Worm (Caenorhabditis elegans): Measurements from ENCODE around the gene gcy-6.

DNA sequence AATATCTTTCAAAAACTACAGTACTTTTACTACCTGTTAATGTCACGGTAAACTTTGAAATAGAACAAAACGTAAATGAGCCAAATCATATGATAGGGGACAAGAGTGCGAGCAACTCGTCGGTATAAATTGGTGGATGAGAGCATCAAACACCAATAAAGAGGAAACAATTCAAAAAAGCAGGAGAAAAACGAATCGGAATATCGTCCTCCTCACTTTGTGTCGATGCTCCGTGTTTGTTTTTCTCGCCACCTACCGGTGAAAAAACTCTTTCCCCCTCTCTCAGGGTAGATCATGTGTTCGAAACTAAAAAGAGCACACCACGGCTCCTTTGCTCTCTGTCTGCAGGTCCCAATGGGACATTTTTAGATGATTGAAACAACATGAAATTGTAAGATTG, 14.2 kb upstream of the gcy-6 start:
- TF ChIP-seq mep-1 (tag; optimal IDR thresholded peaks at IDR 0.05) (no peak), fos-1 (tag; optimal IDR thresholded peaks at IDR 0.05) (no peak), zag-1 (tag; optimal IDR thresholded peaks at IDR 0.05) (no peak), nhr-76 (tag; optimal IDR thresholded peaks at IDR 0.05) (no peak), nhr-11 (tag; optimal IDR thresholded peaks at IDR 0.05) (no peak), skn-1 (tag; optimal IDR thresholded peaks at IDR 0.05) (no peak), lin-35 (GFP tag; optimal IDR thresholded peaks at IDR 0.05) (no peak), dpl-1 (GFP tag; optimal IDR thresholded peaks at IDR 0.05) (no peak)

All from whole organism, L1 larva.